Fruit fly (Drosophila melanogaster): ENCODE results near the gene Acbp3.

Acbp3 gene

DNA sequence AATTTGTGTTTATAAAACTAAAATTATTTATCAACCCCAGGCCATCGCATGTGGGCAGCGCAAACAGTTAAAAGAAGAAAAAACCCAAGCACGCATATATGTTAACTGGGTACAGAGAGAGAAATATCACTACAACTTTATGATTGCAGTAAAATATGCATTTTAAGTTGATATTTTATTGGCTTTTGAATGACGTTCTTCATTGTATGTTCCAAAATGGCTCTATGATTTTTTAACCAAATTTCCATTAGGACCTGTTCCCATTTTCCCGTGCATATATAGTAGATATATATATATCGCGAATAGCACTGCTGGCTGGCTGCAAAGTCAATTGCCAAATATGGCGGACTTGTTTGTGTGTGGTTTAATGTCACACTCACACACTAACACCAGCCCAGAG is 34.1 kb upstream of the Acbp3 start:
- no peak for TF ChIP-seq CG4730 (GFP tag; IDR thresholded peaks at IDR 0.05)
- TF ChIP-seq CG3163 (GFP tag; optimal IDR thresholded peaks at IDR 0.05): no peak
- TF ChIP-seq zfh1 (GFP tag; IDR thresholded peaks at IDR 0.05): no peak
- TF ChIP-seq Ada2b (GFP tag; IDR thresholded peaks at IDR 0.05): no peak
- TF ChIP-seq lov (optimal IDR thresholded peaks at IDR 0.05): no peak
- no peak for TF ChIP-seq lov (GFP tag; IDR thresholded peaks at IDR 0.05)
- no peak for TF ChIP-seq Deaf1 (tag; optimal IDR thresholded peaks at IDR 0.05)
- TF ChIP-seq bigmax (GFP tag; optimal IDR thresholded peaks at IDR 0.05): no peak
- TF ChIP-seq mam (GFP tag; optimal IDR thresholded peaks at IDR 0.05): peak; percentile 8
- TF ChIP-seq croc (GFP tag; conservative IDR thresholded peaks at IDR 0.05): no peak
- no peak for TF ChIP-seq maf-S (GFP tag; optimal IDR thresholded peaks at IDR 0.05)
- no peak for TF ChIP-seq CG7745 (tag; optimal IDR thresholded peaks at IDR 0.05)
- TF ChIP-seq row (GFP tag; IDR thresholded peaks at IDR 0.05): 0 out of 3 replicates have a peak, but pooled peaks have one; percentile 13
- TF ChIP-seq CG9727 (GFP tag; optimal IDR thresholded peaks at IDR 0.05): no peak
- no peak for TF ChIP-seq CG9609 (GFP tag; optimal IDR thresholded peaks at IDR 0.05)
- no peak for TF ChIP-seq lbe (GFP tag; optimal IDR thresholded peaks at IDR 0.05)
- no peak for TF ChIP-seq cas (GFP tag; IDR thresholded peaks at IDR 0.05)
- no peak for TF ChIP-seq Lhr (GFP tag; optimal IDR thresholded peaks at IDR 0.05)
- TF ChIP-seq GATAe (GFP tag; conservative IDR thresholded peaks at IDR 0.05): no peak
- TF ChIP-seq Myb (GFP tag; optimal IDR thresholded peaks at IDR 0.05): no peak
- TF ChIP-seq B-H2 (GFP tag; optimal IDR thresholded peaks at IDR 0.05): no peak
- TF ChIP-seq amos (GFP tag; IDR thresholded peaks at IDR 0.05; ENCODE audit: partially characterized antibody): no peak
- TF ChIP-seq wdn (GFP tag; IDR thresholded peaks at IDR 0.05): no peak
- TF ChIP-seq CG13894 (tag; optimal IDR thresholded peaks at IDR 0.05): no peak
- no peak for TF ChIP-seq bcd (GFP tag; optimal IDR thresholded peaks at IDR 0.05)
- TF ChIP-seq CG18619 (GFP tag; optimal IDR thresholded peaks at IDR 0.05): no peak
- TF ChIP-seq CG6854 (GFP tag; optimal IDR thresholded peaks at IDR 0.05): no peak
- TF ChIP-seq sob (GFP tag; IDR thresholded peaks at IDR 0.05): no peak
- TF ChIP-seq CG17385 (GFP tag; optimal IDR thresholded peaks at IDR 0.05): no peak
- TF ChIP-seq CG14014 (GFP tag; IDR thresholded peaks at IDR 0.05): no peak
- no peak for TF ChIP-seq br (optimal IDR thresholded peaks at IDR 0.05)
- no peak for TF ChIP-seq dmrt99B (tag; optimal IDR thresholded peaks at IDR 0.05)
- TF ChIP-seq trem (tag; optimal IDR thresholded peaks at IDR 0.05): no peak
- TF ChIP-seq Lim3 (GFP tag; IDR thresholded peaks at IDR 0.05): no peak
- no peak for TF ChIP-seq CG13775 (GFP tag; optimal IDR thresholded peaks at IDR 0.05)
- no peak for TF ChIP-seq Vsx1 (GFP tag; optimal IDR thresholded peaks at IDR 0.05)
- TF ChIP-seq Drgx (GFP tag; IDR thresholded peaks at IDR 0.05): peak; percentile 73
- no peak for TF ChIP-seq CG8478 (optimal IDR thresholded peaks at IDR 0.05)
- no peak for TF ChIP-seq cg (GFP tag; optimal IDR thresholded peaks at IDR 0.05)
- no peak for TF ChIP-seq CG2875 (GFP tag; optimal IDR thresholded peaks at IDR 0.05)
- no peak for TF ChIP-seq dm (GFP tag; optimal IDR thresholded peaks at IDR 0.05)
- TF ChIP-seq ci (GFP tag; IDR thresholded peaks at IDR 0.05): no peak
- TF ChIP-seq unpg (GFP tag; optimal IDR thresholded peaks at IDR 0.05): no peak
- TF ChIP-seq CG2120 (GFP tag; optimal IDR thresholded peaks at IDR 0.05): peak; percentile 5
- TF ChIP-seq slbo (GFP tag; IDR thresholded peaks at IDR 0.05): 0 out of 2 replicates have a peak, but pooled peaks have one; percentile 11
- peak; percentile 9 for TF ChIP-seq CG11504 (tag; optimal IDR thresholded peaks at IDR 0.05)
- TF ChIP-seq fd3F (GFP tag; optimal IDR thresholded peaks at IDR 0.05): no peak
- TF ChIP-seq repo (GFP tag; optimal IDR thresholded peaks at IDR 0.05): no peak
- no peak for TF ChIP-seq gce (GFP tag; IDR thresholded peaks at IDR 0.05)
- TF ChIP-seq Hr39 (optimal IDR thresholded peaks at IDR 0.05): no peak
- TF ChIP-seq insv (GFP tag; optimal IDR thresholded peaks at IDR 0.05): no peak
- no peak for TF ChIP-seq knrl (GFP tag; IDR thresholded peaks at IDR 0.05; ENCODE audit: partially characterized antibody)
- TF ChIP-seq hth (optimal IDR thresholded peaks at IDR 0.05): no peak
- no peak for TF ChIP-seq Sry-β (GFP tag; optimal IDR thresholded peaks at IDR 0.05)

Measured in whole organism, embryonic.